Worm (Caenorhabditis elegans): ENCODE data around the gene pam-1.

DNA sequence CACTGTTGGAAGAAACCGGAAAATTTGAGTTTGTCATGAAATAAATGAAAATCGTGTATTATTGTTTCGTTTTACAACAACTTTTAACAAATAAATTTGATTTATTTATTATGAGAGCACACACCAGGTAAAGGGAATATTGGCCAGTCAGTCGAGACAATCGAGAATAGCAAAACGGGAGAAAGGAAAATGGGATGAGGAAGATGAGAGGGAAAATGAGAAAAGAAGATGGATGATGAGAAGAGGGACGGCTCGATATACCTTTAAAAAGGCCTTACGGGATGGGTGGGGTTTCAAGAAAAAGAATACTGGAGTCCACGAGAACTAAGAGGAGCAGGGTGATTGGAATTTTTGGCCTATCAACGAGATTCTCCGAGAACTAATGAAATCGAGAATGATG lies 8.0 kb upstream of the pam-1 start:
- no peak for TF ChIP-seq ztf-4 (tag; optimal IDR thresholded peaks at IDR 0.05)
- no peak for TF ChIP-seq egl-5 (tag; optimal IDR thresholded peaks at IDR 0.05)
- TF ChIP-seq sea-2 (GFP tag; optimal IDR thresholded peaks at IDR 0.05) = no peak
- no peak for TF ChIP-seq elt-3 (tag; optimal IDR thresholded peaks at IDR 0.05)
- TF ChIP-seq nhr-67 (tag; optimal IDR thresholded peaks at IDR 0.05) = no peak
- TF ChIP-seq ama-1 (optimal IDR thresholded peaks at IDR 0.05) = no peak
- TF ChIP-seq nfya-1 (tag; optimal IDR thresholded peaks at IDR 0.05; ENCODE audit: insufficient read depth) = no peak
- TF ChIP-seq unc-62 (GFP tag; optimal IDR thresholded peaks at IDR 0.05) = no peak
- TF ChIP-seq tbx-2 (tag; optimal IDR thresholded peaks at IDR 0.05) = no peak
- TF ChIP-seq egl-27 (tag; optimal IDR thresholded peaks at IDR 0.05) = no peak
- no peak for TF ChIP-seq zag-1 (tag; optimal IDR thresholded peaks at IDR 0.05)
- no peak for TF ChIP-seq unc-39 (tag; optimal IDR thresholded peaks at IDR 0.05)
